Fruit fly (Drosophila melanogaster): ENCODE data around the gene CG44261.

dm6 chr3R:9450672-9451071, 42.7 kb upstream of the CG44261 start:
- TF ChIP-seq D1 (tag; optimal IDR thresholded peaks at IDR 0.05) (no peak), CG10348 (GFP tag; IDR thresholded peaks at IDR 0.05) (no peak), CG14655 (GFP tag; optimal IDR thresholded peaks at IDR 0.05) (no peak), Snoo (tag; optimal IDR thresholded peaks at IDR 0.05) (no peak), rn (GFP tag; IDR thresholded peaks at IDR 0.05) (no peak), CG8301 (tag; optimal IDR thresholded peaks at IDR 0.05) (no peak), CG9948 (tag; optimal IDR thresholded peaks at IDR 0.05) (no peak), Ets98B (GFP tag; IDR thresholded peaks at IDR 0.05) (no peak), EcR (GFP tag; optimal IDR thresholded peaks at IDR 0.05) (no peak)

Data from whole organism, pupa.